Worm (Caenorhabditis elegans) whole organism, L3 larva: Measurements from ENCODE around the gene abu-5.

ENCODE experiments used
- elt-2 ChIP-seq: sonication (generic microtip); optimal IDR thresholded peaks from 2 replicates; lab custom pipeline; 2016; ENCODE audit warnings: missing genetic modification reagents, mild to moderate bottlenecking, missing genetic modification characterization, missing compliant biosample characterization
- jun-1 ChIP-seq: fragments of 150-350 bp; optimal IDR thresholded peaks from 2 replicates; lab custom pipeline; 2014; ENCODE audit warnings: missing biosample characterization, missing genetic modification reagents, missing genetic modification characterization
- nhr-11 ChIP-seq: fragments of 150-350 bp; optimal IDR thresholded peaks from 2 replicates; lab custom pipeline; 2014; ENCODE audit warnings: missing biosample characterization, missing genetic modification characterization
- pha-4 ChIP-seq: fragments of 150-350 bp; optimal IDR thresholded peaks from 2 replicates; lab custom pipeline; 2014; ENCODE audit warnings: missing biosample characterization, missing genetic modification reagents, missing genetic modification characterization
- pqm-1 ChIP-seq: fragments of 150-350 bp; optimal IDR thresholded peaks from 2 replicates; lab custom pipeline; 2017; ENCODE audit warnings: missing biosample characterization, missing genetic modification characterization, inconsistent platforms

The abu-5 gene

ce11 chrIV:15640852-15641251, 50.4 kb downstream of the abu-5 start, which contains the start of gene Y105C5A.13:
TSS of gene Y105C5A.13 (plus strand) at chrIV:15641231.
- TF ChIP-seq pha-4 (peak; percentile 7), jun-1 (peak; percentile 55), pqm-1 (tag; lab: Kevin White, UChicago) (peak; percentile 82), nhr-11 (tag; lab: Kevin White, UChicago) (no peak), elt-2 (tag; lab: Kevin White, UChicago) (peak; percentile 89)
